In genomic region chrIV:6083550-6084041, ce11 we compare ENCODE assay signal across 2 worm cellular contexts.
TF ChIP-seq lines count a peak whose summit lies in the region.

TSS of gene ugt-20 (minus strand) at chrIV:6083600.

TF ChIP-seq in whole organism, L1 larva, 84 proteins besides CTCF, POLR2A, EP300 and RAD21 (continued from another document):
- TF ChIP-seq zag-1 (tag; optimal IDR thresholded peaks at IDR 0.05; lab: Kevin White, UChicago) (no peak), nhr-47 (tag; optimal IDR thresholded peaks at IDR 0.05; lab: Kevin White, UChicago) (peak; percentile 22), swsn-7 (tag; optimal IDR thresholded peaks at IDR 0.05; lab: Kevin White, UChicago) (no peak), nhr-28 (tag; optimal IDR thresholded peaks at IDR 0.05; lab: Kevin White, UChicago) (peak; percentile 5), aha-1 (tag; optimal IDR thresholded peaks at IDR 0.05; lab: Kevin White, UChicago) (no peak), nhr-76 (tag; optimal IDR thresholded peaks at IDR 0.05; lab: Kevin White, UChicago) (no peak), nhr-19 (GFP tag; conservative IDR thresholded peaks at IDR 0.05; lab: Robert Waterston, UW) (peak; percentile 49), unc-98 (GFP tag; IDR thresholded peaks at IDR 0.05; lab: Robert Waterston, UW) (no peak), snpc-4 (tag; optimal IDR thresholded peaks at IDR 0.05; lab: Kevin White, UChicago) (no peak), fkh-8 (tag; optimal IDR thresholded peaks at IDR 0.05; lab: Kevin White, UChicago) (no peak), F16B12.6 (tag; optimal IDR thresholded peaks at IDR 0.05; lab: Kevin White, UChicago) (no peak), lin-14 (GFP tag; optimal IDR thresholded peaks at IDR 0.05; lab: Kevin White, UChicago) (peak; percentile 76), lin-35 (GFP tag; optimal IDR thresholded peaks at IDR 0.05; lab: Kevin White, UChicago) (peak in 1 of 2 experiments; percentile 66), nhr-90 (tag; optimal IDR thresholded peaks at IDR 0.05; lab: Kevin White, UChicago; ENCODE audit: poor library complexity) (peak; percentile 70), nhr-20 (tag; optimal IDR thresholded peaks at IDR 0.05; lab: Kevin White, UChicago) (peak; percentile 95), blmp-1 (tag; optimal IDR thresholded peaks at IDR 0.05; lab: Kevin White, UChicago) (peak; percentile 11), ama-1 (optimal IDR thresholded peaks at IDR 0.05; lab: Kevin White, UChicago) (no peak), mab-9 (GFP tag; IDR thresholded peaks at IDR 0.05; lab: Robert Waterston, UW) (no peak), efl-3 (GFP tag; optimal IDR thresholded peaks at IDR 0.05; lab: Kevin White, UChicago) (no peak), xbp-1 (tag; optimal IDR thresholded peaks at IDR 0.05; lab: Kevin White, UChicago) (no peak), unc-86 (tag; optimal IDR thresholded peaks at IDR 0.05; lab: Kevin White, UChicago) (no peak), sup-37 (GFP tag; optimal IDR thresholded peaks at IDR 0.05; lab: Kevin White, UChicago) (no peak), grh-1 (GFP tag; IDR thresholded peaks at IDR 0.05; lab: Robert Waterston, UW) (no peak), lin-39 (tag; optimal IDR thresholded peaks at IDR 0.05; lab: Kevin White, UChicago) (no peak), hlh-4 (tag; optimal IDR thresholded peaks at IDR 0.05; lab: Kevin White, UChicago) (no peak), aly-2 (tag; optimal IDR thresholded peaks at IDR 0.05; lab: Kevin White, UChicago) (no peak), lsy-2 (tag; optimal IDR thresholded peaks at IDR 0.05; lab: Kevin White, UChicago) (no peak)

TF ChIP-seq in whole organism, L4 larva, 104 proteins besides CTCF, POLR2A, EP300 and RAD21 (continued from another document):
- TF ChIP-seq madf-5 (GFP tag; IDR thresholded peaks at IDR 0.05; lab: Robert Waterston, UW) = no peak
